Worm (Caenorhabditis elegans): ENCODE data around the gene nra-4.
A peak's percentile ranks its signal among the peaks of the same experiment; 100 is the strongest.

Gene nra-4

DNA sequence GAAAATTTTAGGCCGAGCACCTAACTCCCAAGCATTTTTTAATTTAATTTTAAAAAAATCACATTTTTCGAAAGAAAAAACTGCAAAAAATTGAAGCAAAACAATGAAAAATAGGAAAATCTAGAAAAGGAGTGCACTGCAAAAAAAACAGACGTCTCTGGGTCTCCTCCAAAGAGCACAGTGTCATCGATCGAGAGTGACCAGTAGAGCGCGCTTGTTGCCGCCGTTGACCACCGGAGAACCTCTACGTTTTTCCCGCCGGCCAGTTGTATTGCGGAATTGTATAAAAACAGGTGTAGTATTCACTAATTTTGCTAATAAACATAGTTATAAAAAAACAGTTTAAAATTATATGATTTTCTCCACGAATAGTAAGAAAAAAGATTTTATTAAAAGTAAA is 952 bp upstream of the nra-4 start (continued):
- TF ChIP-seq cebp-1 (GFP tag; IDR thresholded peaks at IDR 0.05), result no peak
- no peak for TF ChIP-seq cebp-1 (tag; optimal IDR thresholded peaks at IDR 0.05)
- TF ChIP-seq F39B2.1 (GFP tag; IDR thresholded peaks at IDR 0.05), result no peak
- TF ChIP-seq hmg-20 (GFP tag; IDR thresholded peaks at IDR 0.05), result no peak
- TF ChIP-seq sdz-38 (tag; optimal IDR thresholded peaks at IDR 0.05), result no peak
- no peak for TF ChIP-seq him-1 (tag; optimal IDR thresholded peaks at IDR 0.05)
- TF ChIP-seq ceh-40 (GFP tag; IDR thresholded peaks at IDR 0.05), result no peak
- TF ChIP-seq efl-1 (GFP tag; optimal IDR thresholded peaks at IDR 0.05), result peak; percentile 86
- TF ChIP-seq B0261.1 (tag; optimal IDR thresholded peaks at IDR 0.05), result no peak

DNA sequence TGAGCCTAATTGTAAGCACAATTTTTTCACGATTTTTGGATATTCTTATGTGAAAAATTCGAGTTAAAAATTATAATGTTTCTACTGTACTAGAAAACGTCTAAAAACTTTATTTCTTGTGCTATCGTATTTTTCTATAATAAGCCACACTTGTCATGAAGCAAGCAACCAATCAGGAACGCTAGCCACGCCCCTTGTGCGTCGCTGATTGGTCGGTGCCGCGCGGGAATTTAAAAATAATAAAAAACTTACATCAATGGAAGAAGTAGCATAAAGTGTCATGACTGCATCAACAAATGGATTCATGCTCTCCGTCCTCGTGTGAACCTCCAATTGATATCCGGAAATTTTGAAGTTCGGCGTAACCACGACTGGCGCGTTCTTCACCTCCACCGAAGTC is 1.1 kb downstream of the nra-4 start:
- TF ChIP-seq ztf-3 (GFP tag; optimal IDR thresholded peaks at IDR 0.05), result no peak
- peak; percentile 80; the same call in 1 of the 2 replicates for TF ChIP-seq nfyb-1 (GFP tag; IDR thresholded peaks at IDR 0.05)
- TF ChIP-seq C17E4.6 (GFP tag; IDR thresholded peaks at IDR 0.05), result no peak
- no peak for TF ChIP-seq hmg-20 (GFP tag; IDR thresholded peaks at IDR 0.05)

DNA sequence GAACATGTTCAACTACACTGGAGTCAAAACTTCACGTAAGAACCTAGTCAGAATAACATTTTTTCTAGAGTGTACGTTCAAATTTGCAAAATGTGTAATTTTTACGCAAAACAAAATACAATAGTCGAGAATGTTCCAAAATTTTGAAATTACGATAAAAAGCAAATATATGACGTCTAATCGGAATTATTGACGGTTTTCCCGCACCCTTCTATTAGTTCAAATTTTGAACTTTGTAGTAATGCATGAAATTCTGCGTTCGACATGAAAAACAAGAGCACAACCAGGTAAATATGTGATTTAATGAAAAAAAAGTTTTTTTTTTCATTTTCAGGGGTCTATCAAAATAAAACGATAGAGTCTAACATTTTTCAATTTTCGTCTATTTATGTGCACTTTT is 10.3 kb downstream of the nra-4 start:
- TF ChIP-seq pha-4 (tag; optimal IDR thresholded peaks at IDR 0.05) (no peak), cebp-1 (GFP tag; IDR thresholded peaks at IDR 0.05) (no peak), cebp-1 (tag; optimal IDR thresholded peaks at IDR 0.05) (no peak)

DNA sequence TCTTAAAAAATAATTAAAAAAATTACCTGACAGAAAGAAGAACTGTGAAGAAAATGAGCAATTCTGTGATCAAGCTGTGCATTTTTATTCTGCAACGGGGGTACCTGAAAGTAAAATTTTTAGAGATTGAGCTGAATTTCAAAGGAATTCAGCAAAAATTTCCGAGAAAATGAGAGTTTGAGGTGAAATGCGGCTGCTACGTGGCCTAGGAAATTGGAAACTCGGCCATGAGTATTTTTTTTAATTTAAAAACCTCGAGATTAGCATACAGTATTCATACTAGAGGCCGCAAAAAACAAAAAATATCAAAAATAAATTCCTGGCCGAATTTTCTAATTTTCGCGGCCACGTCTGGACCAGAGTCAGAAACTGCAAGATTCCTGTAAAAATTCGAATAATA is 15.1 kb downstream of the nra-4 start, which contains the start of gene flp-34:
Gene flp-34 (minus strand): TSS at position 101 of the 400 bp plus-strand sequence.
- no peak for TF ChIP-seq atf-7 (tag; optimal IDR thresholded peaks at IDR 0.05)
- TF ChIP-seq tlf-1 (GFP tag; optimal IDR thresholded peaks at IDR 0.05), result no peak
- TF ChIP-seq Y56A3A.18 (GFP tag; IDR thresholded peaks at IDR 0.05), result no peak
- TF ChIP-seq dpff-1 (tag; optimal IDR thresholded peaks at IDR 0.05), result no peak
- TF ChIP-seq pha-4 (tag; optimal IDR thresholded peaks at IDR 0.05), result no peak
- no peak for TF ChIP-seq ets-4 (GFP tag; optimal IDR thresholded peaks at IDR 0.05)
- no peak for TF ChIP-seq hlh-12 (tag; optimal IDR thresholded peaks at IDR 0.05)
- no peak for TF ChIP-seq egl-44 (GFP tag; IDR thresholded peaks at IDR 0.05)
- no peak for TF ChIP-seq akir-1 (GFP tag; optimal IDR thresholded peaks at IDR 0.05)
- TF ChIP-seq attf-6 (GFP tag; IDR thresholded peaks at IDR 0.05), result no peak
- no peak for TF ChIP-seq attf-3 (GFP tag; conservative IDR thresholded peaks at IDR 0.05)
- no peak for TF ChIP-seq ekl-4 (GFP tag; IDR thresholded peaks at IDR 0.05)
- TF ChIP-seq F57A8.1 (GFP tag; optimal IDR thresholded peaks at IDR 0.05), result no peak

DNA sequence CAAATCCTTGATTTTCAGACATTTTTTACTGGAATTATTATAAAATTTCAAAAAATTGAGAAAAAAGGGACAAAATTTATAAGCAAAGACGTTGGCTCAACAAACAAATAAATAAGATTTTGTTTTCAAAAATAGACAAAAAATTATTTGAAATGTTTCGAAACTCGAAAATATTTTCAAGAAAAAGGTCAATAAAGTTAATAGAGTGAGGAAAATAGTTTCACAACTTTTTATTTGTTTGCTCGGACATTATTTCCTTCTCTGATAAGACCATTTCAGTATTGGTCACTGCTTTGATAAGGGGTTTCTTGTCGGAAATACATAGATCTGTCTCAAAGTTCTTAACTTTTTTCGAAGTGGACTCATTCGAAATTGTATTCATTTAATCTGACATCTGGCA is 21.3 kb downstream of the nra-4 start, which contains the start of gene R09A1.3:
Gene R09A1.3 (minus strand): TSS at position 31 of the 400 bp plus-strand sequence.
- peak; percentile 7 for TF ChIP-seq nhr-80 (tag; optimal IDR thresholded peaks at IDR 0.05)
- TF ChIP-seq ztf-26 (tag; optimal IDR thresholded peaks at IDR 0.05), result no peak
- no peak for TF ChIP-seq Y79H2A.3 (GFP tag; conservative IDR thresholded peaks at IDR 0.05)

DNA sequence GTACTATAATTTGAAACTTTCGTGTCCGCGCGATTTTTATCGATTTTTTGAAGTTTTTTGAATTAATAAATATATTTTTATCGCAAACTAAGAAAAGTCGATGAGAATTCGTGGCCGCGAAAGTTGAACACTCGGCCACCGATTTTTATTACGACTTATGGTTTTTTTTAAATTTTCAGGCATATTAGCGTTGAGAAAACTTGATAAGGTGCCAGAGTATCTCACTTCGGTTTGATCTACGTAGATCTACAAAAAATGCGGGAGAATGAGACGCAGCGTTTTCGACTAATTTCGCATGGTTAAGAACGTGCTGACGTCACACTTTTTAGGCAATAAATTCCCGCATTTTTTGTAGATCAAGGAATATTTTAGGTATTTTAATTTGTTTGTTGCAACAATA is 25.0 kb downstream of the nra-4 start, which contains the start of gene pei-2:
Gene pei-2 (minus strand): TSS at position 101 of the 400 bp plus-strand sequence.
- no peak for TF ChIP-seq ceh-91 (GFP tag; IDR thresholded peaks at IDR 0.05)
- no peak for TF ChIP-seq tbp1 (GFP tag; optimal IDR thresholded peaks at IDR 0.05)

DNA sequence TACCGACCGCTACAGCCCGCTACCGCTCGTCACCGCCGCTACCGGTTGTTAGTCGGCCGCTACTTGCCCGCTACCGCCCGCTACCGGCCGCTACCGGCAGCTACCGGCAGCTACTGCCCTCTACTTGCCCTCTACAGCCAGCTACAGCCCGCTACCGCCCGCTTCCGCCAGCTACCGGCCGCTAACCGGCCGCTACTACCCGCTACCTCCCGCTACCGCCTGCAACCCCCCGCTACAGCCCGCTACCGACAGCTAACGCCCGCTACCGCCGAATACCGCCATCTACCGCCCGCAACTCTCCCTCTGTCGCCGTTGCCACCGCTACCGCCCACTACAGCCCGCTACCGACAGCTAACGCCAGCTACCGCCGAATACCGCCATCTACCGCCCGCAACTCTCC is 26.9 kb downstream of the nra-4 start:
- TF ChIP-seq unc-130 (GFP tag; optimal IDR thresholded peaks at IDR 0.05), result no peak
- TF ChIP-seq ceh-58 (GFP tag; IDR thresholded peaks at IDR 0.05), result no peak
- TF ChIP-seq egl-18 (GFP tag; IDR thresholded peaks at IDR 0.05), result no peak
- no peak for TF ChIP-seq ceh-40 (GFP tag; IDR thresholded peaks at IDR 0.05)
- TF ChIP-seq B0261.1 (tag; optimal IDR thresholded peaks at IDR 0.05), result no peak
- no peak for TF ChIP-seq K11D2.4 (GFP tag; IDR thresholded peaks at IDR 0.05)
- TF ChIP-seq lag-1 (GFP tag; IDR thresholded peaks at IDR 0.05), result no peak
- no peak for TF ChIP-seq gei-17 (GFP tag; optimal IDR thresholded peaks at IDR 0.05)
- no peak for TF ChIP-seq snpc-1.1 (tag; optimal IDR thresholded peaks at IDR 0.05; ENCODE audit: insufficient read depth)
- no peak for TF ChIP-seq attf-3 (GFP tag; conservative IDR thresholded peaks at IDR 0.05)
- TF ChIP-seq athp-1 (tag; optimal IDR thresholded peaks at IDR 0.05), result no peak
- TF ChIP-seq tbx-9 (tag; optimal IDR thresholded peaks at IDR 0.05; ENCODE audit: borderline replicate concordance), result no peak
- TF ChIP-seq nhr-90 (tag; optimal IDR thresholded peaks at IDR 0.05), result no peak
- no peak for TF ChIP-seq hmg-1.2 (GFP tag; IDR thresholded peaks at IDR 0.05)

Measured in whole organism, young adult.